Fruit fly (Drosophila melanogaster) whole organism, embryonic: ENCODE results near the gene Smox.

Experiments used
- ATbp ChIP-seq: fragments of 200-800 bp; sonication (Bioruptor generic); optimal IDR thresholded peaks from 2 replicates; lab custom pipeline; 2017; ENCODE audit warnings: missing biosample characterization, mild to moderate bottlenecking, missing genetic modification characterization, missing genetic modification reagents
- CG10274 ChIP-seq: fragments of 200-800 bp; sonication (Bioruptor generic); optimal IDR thresholded peaks from 3 replicates; lab custom pipeline; 2017; ENCODE audit warnings: missing biosample characterization, mild to moderate bottlenecking, missing genetic modification characterization
- CG10321 ChIP-seq: fragments of 200-800 bp; sonication (Bioruptor generic); IDR thresholded peaks from 2 replicates; pipeline ENCODE4 v1.3.6; 2022; ENCODE audit warnings: missing biosample characterization, missing genetic modification characterization
- CG11696 ChIP-seq: fragments of 200-800 bp; sonication (Bioruptor generic); IDR thresholded peaks from 2 replicates; pipeline ENCODE4 v1.3.6; 2022; ENCODE audit warnings: missing biosample characterization, missing genetic modification characterization
- CG11723 ChIP-seq: fragments of 200-800 bp; sonication (Bioruptor generic); optimal IDR thresholded peaks from 2 replicates; lab custom pipeline; 2017; ENCODE audit warnings: missing biosample characterization, mild to moderate bottlenecking, missing genetic modification characterization
- CG12155 ChIP-seq: fragments of 200-800 bp; sonication (Bioruptor generic); optimal IDR thresholded peaks from 3 replicates; lab custom pipeline; 2016; ENCODE audit warnings: missing biosample characterization, missing genetic modification characterization
- CG1233 ChIP-seq: fragments of 200-800 bp; sonication (Bioruptor generic); optimal IDR thresholded peaks from 4 replicates; lab custom pipeline; 2018; ENCODE audit warnings: missing biosample characterization, mild to moderate bottlenecking, missing genetic modification characterization
- CG17328 ChIP-seq: fragments of 200-800 bp; sonication (Bioruptor generic); IDR thresholded peaks from 2 replicates; pipeline ENCODE4 v1.3.6; 2022; ENCODE audit warnings: missing biosample characterization, missing genetic modification characterization
- CG17829 ChIP-seq: fragments of 200-800 bp; optimal IDR thresholded peaks from 2 replicates; lab custom pipeline; 2019; ENCODE audit warnings: missing biosample characterization, mild to moderate bottlenecking, missing genetic modification characterization, moderate library complexity
- CG1792 ChIP-seq: fragments of 200-800 bp; sonication (Bioruptor generic); optimal IDR thresholded peaks from 2 replicates; lab custom pipeline; 2016; ENCODE audit warnings: missing biosample characterization, missing genetic modification characterization
- CG18619 ChIP-seq: fragments of 200-800 bp; sonication (Bioruptor generic); optimal IDR thresholded peaks from 3 replicates; lab custom pipeline; 2017; ENCODE audit warnings: missing biosample characterization, mild to moderate bottlenecking, missing genetic modification characterization
- CG2678 ChIP-seq: fragments of 200-800 bp; sonication (Bioruptor generic); optimal IDR thresholded peaks from 3 replicates; lab custom pipeline; 2019; ENCODE audit warnings: missing biosample characterization, mild to moderate bottlenecking, missing genetic modification characterization, moderate library complexity
- CG30020 ChIP-seq: fragments of 200-800 bp; optimal IDR thresholded peaks from 2 replicates; lab custom pipeline; 2019; ENCODE audit warnings: missing biosample characterization, mild to moderate bottlenecking, missing genetic modification characterization, moderate library complexity
- CG32767 ChIP-seq: fragments of 200-800 bp; sonication (Bioruptor generic); IDR thresholded peaks from 2 replicates; pipeline ENCODE4 v1.3.6; 2022; ENCODE audit warnings: missing biosample characterization, missing genetic modification characterization
- CG33213 ChIP-seq: fragments of 200-800 bp; sonication (Bioruptor generic); optimal IDR thresholded peaks from 3 replicates; lab custom pipeline; 2016; ENCODE audit warnings: missing biosample characterization, missing genetic modification characterization
- CG33557 ChIP-seq: fragments of 200-800 bp; sonication (Bioruptor generic); optimal IDR thresholded peaks from 2 replicates; lab custom pipeline; 2019; ENCODE audit warnings: missing biosample characterization, mild to moderate bottlenecking, missing genetic modification characterization, moderate library complexity
- CG34376 ChIP-seq: fragments of 200-800 bp; sonication (Bioruptor generic); optimal IDR thresholded peaks from 2 replicates; lab custom pipeline; 2018; ENCODE audit warnings: missing biosample characterization, mild to moderate bottlenecking, missing genetic modification characterization
- CG9727 ChIP-seq: fragments of 200-800 bp; sonication (Bioruptor generic); optimal IDR thresholded peaks from 3 replicates; lab custom pipeline; 2017; ENCODE audit warnings: missing biosample characterization, mild to moderate bottlenecking, missing genetic modification characterization
- D19B ChIP-seq: fragments of 200-800 bp; sonication (Bioruptor generic); optimal IDR thresholded peaks from 2 replicates; lab custom pipeline; 2017; ENCODE audit warnings: missing biosample characterization, mild to moderate bottlenecking, missing genetic modification characterization
- Drgx ChIP-seq: fragments of 200-800 bp; sonication (Bioruptor generic); IDR thresholded peaks from 2 replicates; pipeline ENCODE4 v1.3.6; 2022; ENCODE audit warnings: missing biosample characterization, missing genetic modification characterization
- Hsf ChIP-seq: fragments of 200-800 bp; sonication (Bioruptor generic); optimal IDR thresholded peaks from 3 replicates; lab custom pipeline; 2016; ENCODE audit warnings: missing biosample characterization, missing genetic modification characterization
- Kr ChIP-seq: fragments of 200-800 bp; sonication (Bioruptor generic); optimal IDR thresholded peaks from 2 replicates; lab custom pipeline; 2017; ENCODE audit warnings: missing biosample characterization, mild to moderate bottlenecking, missing genetic modification characterization
- Mrtf ChIP-seq: fragments of 200-800 bp; sonication (Bioruptor generic); IDR thresholded peaks from 3 replicates; pipeline ENCODE4 v1.3.6; 2022; ENCODE audit warnings: missing biosample characterization, missing genetic modification characterization
- NC2α ChIP-seq: fragments of 200-800 bp; sonication (Bioruptor generic); optimal IDR thresholded peaks from 2 replicates; lab custom pipeline; 2016; ENCODE audit warnings: missing biosample characterization, missing genetic modification characterization
- Neu2 ChIP-seq: fragments of 200-800 bp; sonication (Bioruptor generic); optimal IDR thresholded peaks from 3 replicates; lab custom pipeline; 2016; ENCODE audit warnings: missing biosample characterization, missing genetic modification characterization, borderline replicate concordance
- Nf-YA ChIP-seq: fragments of 200-800 bp; sonication (Bioruptor generic); IDR thresholded peaks from 2 replicates; pipeline ENCODE4 v1.3.6; 2022; ENCODE audit warnings: missing biosample characterization, missing genetic modification characterization
- NfI ChIP-seq: fragments of 200-800 bp; sonication (Bioruptor generic); optimal IDR thresholded peaks from 3 replicates; lab custom pipeline; 2018; ENCODE audit warnings: missing biosample characterization, mild to moderate bottlenecking, missing genetic modification characterization, moderate library complexity
- Taf1 ChIP-seq: fragments of 200-800 bp; sonication (Bioruptor generic); IDR thresholded peaks from 2 replicates; pipeline ENCODE4 v1.3.6; 2022; ENCODE audit warnings: missing biosample characterization, missing genetic modification characterization
- Xrp1 ChIP-seq: fragments of 200-800 bp; sonication (Bioruptor generic); IDR thresholded peaks from 2 replicates; pipeline ENCODE4 v1.3.6; 2022; ENCODE audit warnings: missing biosample characterization, missing genetic modification characterization
- YL-1 ChIP-seq: fragments of 200-800 bp; sonication (Bioruptor generic); optimal IDR thresholded peaks from 3 replicates; lab custom pipeline; 2017; ENCODE audit warnings: missing biosample characterization, mild to moderate bottlenecking, missing genetic modification characterization
- crol ChIP-seq: fragments of 200-800 bp; sonication (Bioruptor generic); IDR thresholded peaks from 2 replicates; pipeline ENCODE4 v1.3.6; 2022; ENCODE audit warnings: missing biosample characterization, missing genetic modification characterization
- dm ChIP-seq: fragments of 200-800 bp; sonication (Bioruptor generic); optimal IDR thresholded peaks from 3 replicates; lab custom pipeline; 2016; ENCODE audit warnings: missing biosample characterization, missing genetic modification characterization
- gcm ChIP-seq: fragments of 200-800 bp; sonication (Bioruptor generic); optimal IDR thresholded peaks from 2 replicates; lab custom pipeline; 2019; ENCODE audit warnings: missing biosample characterization, mild to moderate bottlenecking, missing genetic modification characterization, moderate library complexity
- gcm2 ChIP-seq: fragments of 200-800 bp; sonication (Bioruptor generic); optimal IDR thresholded peaks from 2 replicates; lab custom pipeline; 2016; ENCODE audit warnings: missing biosample characterization, missing genetic modification characterization
- grn ChIP-seq: fragments of 200-800 bp; sonication (Bioruptor generic); optimal IDR thresholded peaks from 3 replicates; lab custom pipeline; 2017; ENCODE audit warnings: missing biosample characterization, missing genetic modification characterization
- gsb ChIP-seq: fragments of 200-800 bp; sonication (Bioruptor generic); IDR thresholded peaks from 2 replicates; pipeline ENCODE4 v1.3.6; 2022; ENCODE audit warnings: missing biosample characterization, missing genetic modification characterization
- gt ChIP-seq: fragments of 200-800 bp; sonication (Bioruptor generic); IDR thresholded peaks from 2 replicates; pipeline ENCODE4 v1.3.6; 2022; ENCODE audit warnings: missing biosample characterization, missing genetic modification characterization
- ham ChIP-seq: fragments of 200-800 bp; sonication (Bioruptor generic); IDR thresholded peaks from 2 replicates; pipeline ENCODE4 v1.3.6; 2022; ENCODE audit warnings: missing biosample characterization, missing genetic modification characterization
- hbn ChIP-seq: fragments of 200-800 bp; sonication (Bioruptor generic); IDR thresholded peaks from 2 replicates; pipeline ENCODE4 v1.3.6; 2022; ENCODE audit warnings: missing biosample characterization, missing genetic modification characterization; ENCODE audit not compliant: partially characterized antibody
- jigr1 ChIP-seq: fragments of 200-800 bp; sonication (Bioruptor generic); IDR thresholded peaks from 3 replicates; pipeline ENCODE4 v1.3.6; 2022; ENCODE audit warnings: missing biosample characterization, missing genetic modification characterization
- kah ChIP-seq: fragments of 200-800 bp; sonication (Bioruptor generic); optimal IDR thresholded peaks from 2 replicates; lab custom pipeline; 2018; ENCODE audit warnings: missing biosample characterization, mild to moderate bottlenecking, missing genetic modification characterization
- kay ChIP-seq: fragments of 200-800 bp; sonication (Bioruptor generic); optimal IDR thresholded peaks from 2 replicates; lab custom pipeline; 2016; ENCODE audit warnings: missing biosample characterization, missing genetic modification characterization
- knrl ChIP-seq: fragments of 200-800 bp; sonication (Bioruptor generic); IDR thresholded peaks from 3 replicates; pipeline ENCODE4 v1.3.6; 2022; ENCODE audit warnings: missing biosample characterization, missing genetic modification characterization; ENCODE audit not compliant: partially characterized antibody
- lbe ChIP-seq: fragments of 200-800 bp; sonication (Bioruptor generic); optimal IDR thresholded peaks from 2 replicates; lab custom pipeline; 2016; ENCODE audit warnings: missing biosample characterization, mild to moderate bottlenecking, missing genetic modification characterization
- maf-S ChIP-seq: fragments of 200-800 bp; sonication (Bioruptor generic); optimal IDR thresholded peaks from 2 replicates; lab custom pipeline; 2016; ENCODE audit warnings: missing biosample characterization, missing genetic modification characterization
- nom ChIP-seq: fragments of 200-800 bp; sonication (Bioruptor generic); optimal IDR thresholded peaks from 2 replicates; lab custom pipeline; 2017; ENCODE audit warnings: missing biosample characterization, missing genetic modification characterization, mild to moderate bottlenecking, moderate library complexity, missing genetic modification reagents
- pnt ChIP-seq: fragments of 200-800 bp; sonication (Bioruptor generic); optimal IDR thresholded peaks from 3 replicates; lab custom pipeline; 2016; ENCODE audit warnings: missing biosample characterization, missing genetic modification characterization
- stc ChIP-seq: fragments of 200-800 bp; sonication (Bioruptor generic); IDR thresholded peaks from 2 replicates; pipeline ENCODE4 v1.3.6; 2022; ENCODE audit warnings: missing biosample characterization, missing genetic modification characterization
- tap ChIP-seq: fragments of 200-800 bp; optimal IDR thresholded peaks from 3 replicates; lab custom pipeline; 2019; ENCODE audit warnings: missing biosample characterization, mild to moderate bottlenecking, missing genetic modification characterization, moderate library complexity
- tna ChIP-seq: fragments of 200-800 bp; sonication (Bioruptor generic); IDR thresholded peaks from 2 replicates; pipeline ENCODE4 v1.3.6; 2022; ENCODE audit warnings: missing biosample characterization, missing genetic modification characterization; ENCODE audit not compliant: partially characterized antibody
- vnd ChIP-seq: fragments of 200-800 bp; sonication (Bioruptor generic); IDR thresholded peaks from 3 replicates; pipeline ENCODE4 v1.3.6; 2022; ENCODE audit warnings: missing biosample characterization, missing genetic modification characterization; ENCODE audit not compliant: partially characterized antibody

Gene Smox

DNA sequence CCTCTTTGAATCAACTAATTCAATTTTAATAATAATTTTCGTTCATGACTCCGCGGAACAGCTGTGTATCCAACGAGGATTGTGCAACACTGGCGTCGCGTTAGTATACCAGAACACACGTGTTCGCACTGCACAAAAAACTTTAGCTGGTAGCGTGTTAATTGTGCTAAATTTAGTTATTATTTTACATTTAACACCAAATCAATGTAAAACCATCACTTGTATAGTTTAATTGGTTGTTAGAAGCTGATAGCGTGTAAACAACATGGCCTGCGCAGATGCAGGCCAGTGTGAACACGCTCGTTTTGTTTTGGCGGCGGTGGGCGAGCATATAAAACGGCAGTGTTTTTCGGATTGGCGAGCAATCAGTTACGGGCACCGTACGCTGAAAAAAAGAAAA is 15.2 kb upstream of the Smox start, which contains the start of the genes Traf6 and GIIIspla2 (continued):
- TF ChIP-seq CG2678 (tag; lab: Kevin White, UChicago) (no peak), kah (GFP tag; lab: Kevin White, UChicago) (no peak), ham (GFP tag; lab: Robert Waterston, UW) (peak; percentile 33; the same call in 1 of the 2 replicates), CG11723 (GFP tag; lab: Kevin White, UChicago) (no peak), CG17328 (peak; percentile 72), Mrtf (GFP tag; lab: Robert Waterston, UW) (peak; percentile 68; the same call in 1 of the 3 replicates), CG17829 (tag; lab: Kevin White, UChicago) (peak; percentile 77), stc (GFP tag; lab: Robert Waterston, UW) (peak; percentile 59; the same call in 1 of the 2 replicates), hbn (GFP tag; lab: Robert Waterston, UW) (no peak), CG30020 (tag; lab: Kevin White, UChicago) (peak; percentile 71), NfI (GFP tag; lab: Kevin White, UChicago) (peak; percentile 80), grn (GFP tag; lab: Kevin White, UChicago) (no peak), NC2α (no peak), Kr (GFP tag; lab: Kevin White, UChicago) (no peak), Taf1 (GFP tag; lab: Robert Waterston, UW) (peak; percentile 56; the same call in 1 of the 2 replicates), CG33557 (GFP tag; lab: Kevin White, UChicago) (peak; percentile 57), CG10274 (GFP tag; lab: Kevin White, UChicago) (peak; percentile 32), tna (GFP tag; lab: Robert Waterston, UW) (no peak), gsb (GFP tag; lab: Robert Waterston, UW) (peak; percentile 57; the same call in 1 of the 2 replicates), YL-1 (GFP tag; lab: Kevin White, UChicago) (peak; percentile 19), maf-S (GFP tag; lab: Kevin White, UChicago) (peak; percentile 50), gt (peak; percentile 59; the same call in 1 of the 2 replicates), vnd (GFP tag; lab: Robert Waterston, UW) (no peak), Xrp1 (GFP tag; lab: Robert Waterston, UW) (peak; percentile 81), nom (GFP tag; lab: Kevin White, UChicago) (peak; percentile 68), CG10321 (GFP tag; lab: Robert Waterston, UW) (no peak), pnt (GFP tag; lab: Kevin White, UChicago) (peak; percentile 49), CG34376 (GFP tag; lab: Kevin White, UChicago) (peak; percentile 42), CG18619 (GFP tag; lab: Kevin White, UChicago) (peak; percentile 71), CG32767 (GFP tag; lab: Robert Waterston, UW) (peak; percentile 84), CG11696 (GFP tag; lab: Robert Waterston, UW) (peak; percentile 30; the same call in 1 of the 2 replicates), Hsf (GFP tag; lab: Kevin White, UChicago) (peak; percentile 70), Neu2 (GFP tag; lab: Kevin White, UChicago) (no peak), CG1792 (GFP tag; lab: Kevin White, UChicago) (peak; percentile 70), lbe (GFP tag; lab: Kevin White, UChicago) (peak; percentile 60), gcm2 (GFP tag; lab: Kevin White, UChicago) (no peak), D19B (GFP tag; lab: Kevin White, UChicago) (peak; percentile 65), gcm (peak; percentile 40), ATbp (GFP tag; lab: Kevin White, UChicago) (peak; percentile 17), tap (peak; percentile 20), knrl (GFP tag; lab: Robert Waterston, UW) (peak; percentile 50; the same call in 1 of the 3 replicates), Nf-YA (GFP tag; lab: Robert Waterston, UW) (0 out of 2 replicates have a peak, but pooled peaks have one; percentile 17), Drgx (GFP tag; lab: Robert Waterston, UW) (peak; percentile 67), CG33213 (GFP tag; lab: Kevin White, UChicago) (peak; percentile 68), jigr1 (no peak), dm (GFP tag; lab: Kevin White, UChicago) (peak; percentile 77), kay (GFP tag; lab: Kevin White, UChicago) (peak; percentile 19), CG1233 (peak; percentile 70), CG12155 (GFP tag; lab: Kevin White, UChicago) (peak; percentile 77), CG9727 (GFP tag; lab: Kevin White, UChicago) (peak; percentile 62), crol (GFP tag; lab: Robert Waterston, UW) (no peak)
